Worm (Caenorhabditis elegans) whole organism, L1 larva: ENCODE results near the gene acr-17.

ENCODE experiments used
- C16A3.4 ChIP-seq: fragments of 150-350 bp; optimal IDR thresholded peaks from 2 replicates; lab custom pipeline; 2014; ENCODE audit warnings: missing biosample characterization, missing genetic modification characterization
- C34B4.2 ChIP-seq: sonication (generic microtip); optimal IDR thresholded peaks from 2 replicates; lab custom pipeline; 2017; ENCODE audit warnings: mild to moderate bottlenecking, missing genetic modification characterization, missing compliant biosample characterization
- F16B12.6 ChIP-seq: fragments of 150-350 bp; optimal IDR thresholded peaks from 2 replicates; lab custom pipeline; 2014; ENCODE audit warnings: missing biosample characterization, missing genetic modification characterization
- ama-1 ChIP-seq: fragments of 150-350 bp; optimal IDR thresholded peaks from 2 replicates; lab custom pipeline; 2014
- blmp-1 ChIP-seq: fragments of 150-350 bp; optimal IDR thresholded peaks from 2 replicates; lab custom pipeline; 2014; ENCODE audit warnings: missing biosample characterization, missing genetic modification characterization
- ceh-8 ChIP-seq: fragments of 200-800 bp; sonication (Bioruptor generic); optimal IDR thresholded peaks from 2 replicates; lab custom pipeline; 2018; ENCODE audit warnings: mild to moderate bottlenecking, missing genetic modification characterization, moderate library complexity, missing compliant biosample characterization
- ceh-82 ChIP-seq, 3 experiments: fragments of 150-350 bp in 1 of 3; sonication (generic microtip) in 2 of 3; optimal IDR thresholded peaks; 2 replicates each; lab custom pipeline; 2014 to 2017; ENCODE audit warnings: missing biosample characterization in 3 of 3, missing genetic modification characterization in 3 of 3
- ceh-90 ChIP-seq: sonication (generic microtip); optimal IDR thresholded peaks from 2 replicates; lab custom pipeline; 2016; ENCODE audit warnings: missing genetic modification characterization, missing compliant biosample characterization
- ces-1 ChIP-seq: fragments of 150-350 bp; optimal IDR thresholded peaks from 2 replicates; lab custom pipeline; 2014; ENCODE audit warnings: missing biosample characterization, missing genetic modification reagents, missing genetic modification characterization
- dsc-1 ChIP-seq: sonication (generic microtip); optimal IDR thresholded peaks from 2 replicates; lab custom pipeline; 2016; ENCODE audit warnings: mild to moderate bottlenecking, missing genetic modification characterization, missing compliant biosample characterization
- efl-1 ChIP-seq, 4 experiments: fragments of 150-350 bp; optimal IDR thresholded peaks in 3 of 4; peaks in 1 of 4; 1 replicate in 1 of 4; 2 replicates in 3 of 4; lab custom pipeline; 2014; ENCODE audit warnings: missing biosample characterization in 2 of 4, missing genetic modification characterization in 2 of 4, missing genetic modification reagents in 2 of 4
- egl-27 ChIP-seq, 2 experiments: fragments of 150-350 bp in 1 of 2; sonication (generic microtip); optimal IDR thresholded peaks; 3 replicates each; lab custom pipeline; 2017 to 2018; ENCODE audit warnings: missing biosample characterization in 2 of 2, missing genetic modification characterization in 2 of 2, missing genetic modification reagents in 2 of 2
- elt-2 ChIP-seq: sonication (generic microtip); optimal IDR thresholded peaks from 2 replicates; lab custom pipeline; 2016; ENCODE audit warnings: missing genetic modification characterization, mild to moderate bottlenecking, inconsistent platforms, missing compliant biosample characterization, missing genetic modification reagents
- fkh-10 ChIP-seq: sonication (generic microtip); optimal IDR thresholded peaks from 2 replicates; lab custom pipeline; 2017; ENCODE audit warnings: missing biosample characterization, missing genetic modification reagents, missing genetic modification characterization
- fkh-4 ChIP-seq: sonication (generic microtip); optimal IDR thresholded peaks from 2 replicates; lab custom pipeline; 2016; ENCODE audit warnings: missing compliant biosample characterization, missing genetic modification characterization, borderline replicate concordance
- fkh-8 ChIP-seq: sonication (generic microtip); optimal IDR thresholded peaks from 2 replicates; lab custom pipeline; 2016; ENCODE audit warnings: mild to moderate bottlenecking, missing genetic modification characterization, missing compliant biosample characterization
- grh-1 ChIP-seq: fragments of 200-800 bp; sonication (Bioruptor generic); IDR thresholded peaks from 2 replicates; pipeline ENCODE4 v1.3.6; 2022; ENCODE audit warnings: missing genetic modification reagents, missing genetic modification characterization, missing compliant biosample characterization
- hlh-17 ChIP-seq: fragments of 200-800 bp; sonication (Bioruptor generic); optimal IDR thresholded peaks from 2 replicates; lab custom pipeline; 2018; ENCODE audit warnings: missing genetic modification characterization, mild to moderate bottlenecking, missing compliant biosample characterization, moderate library complexity, borderline replicate concordance
- hlh-4 ChIP-seq: sonication (generic microtip); optimal IDR thresholded peaks from 2 replicates; lab custom pipeline; 2016; ENCODE audit warnings: mild to moderate bottlenecking, missing genetic modification characterization, missing compliant biosample characterization
- hpl-2 ChIP-seq: fragments of 150-350 bp; optimal IDR thresholded peaks from 2 replicates; lab custom pipeline; 2014; ENCODE audit warnings: missing biosample characterization, missing genetic modification reagents, missing genetic modification characterization
- irx-1 ChIP-seq: sonication (generic microtip); optimal IDR thresholded peaks from 2 replicates; lab custom pipeline; 2016; ENCODE audit warnings: missing genetic modification characterization, missing compliant biosample characterization
- lin-13 ChIP-seq: fragments of 150-350 bp; optimal IDR thresholded peaks from 2 replicates; lab custom pipeline; 2014; ENCODE audit warnings: missing biosample characterization, missing genetic modification reagents, missing genetic modification characterization
- lin-35 ChIP-seq, 2 experiments: fragments of 150-350 bp; optimal IDR thresholded peaks; 2 replicates each; lab custom pipeline; 2014; ENCODE audit warnings: missing biosample characterization in 2 of 2, missing genetic modification characterization in 2 of 2, missing genetic modification reagents in 2 of 2
- mdl-1 ChIP-seq, 2 experiments: fragments of 150-350 bp; optimal IDR thresholded peaks; 2 replicates each; lab custom pipeline; 2014 to 2017; ENCODE audit warnings: missing biosample characterization in 2 of 2, missing genetic modification characterization in 2 of 2, inconsistent platforms in 1 of 2
- mep-1 ChIP-seq: fragments of 150-350 bp; optimal IDR thresholded peaks from 2 replicates; lab custom pipeline; 2014; ENCODE audit warnings: missing biosample characterization, missing genetic modification characterization
- nhr-19 ChIP-seq: fragments of 200-800 bp; sonication (Bioruptor generic); conservative IDR thresholded peaks from 2 replicates; pipeline ENCODE4 v1.3.6; 2022; ENCODE audit warnings: missing genetic modification characterization, missing compliant biosample characterization
- nhr-237 ChIP-seq: fragments of 150-350 bp; optimal IDR thresholded peaks from 2 replicates; lab custom pipeline; 2014; ENCODE audit warnings: missing biosample characterization, missing genetic modification characterization
- nhr-76 ChIP-seq: sonication (generic microtip); optimal IDR thresholded peaks from 2 replicates; lab custom pipeline; 2017; ENCODE audit warnings: missing biosample characterization, missing genetic modification characterization
- nhr-84 ChIP-seq: sonication (generic microtip); optimal IDR thresholded peaks from 2 replicates; lab custom pipeline; 2017; ENCODE audit warnings: missing biosample characterization, missing genetic modification characterization
- nhr-90 ChIP-seq: sonication (generic microtip); optimal IDR thresholded peaks from 2 replicates; lab custom pipeline; 2016; ENCODE audit warnings: mild to moderate bottlenecking, missing genetic modification characterization, missing compliant biosample characterization; ENCODE audit not compliant: poor library complexity
- pag-3 ChIP-seq: sonication (generic microtip); optimal IDR thresholded peaks from 2 replicates; lab custom pipeline; 2017; ENCODE audit warnings: missing genetic modification characterization, mild to moderate bottlenecking, missing compliant biosample characterization, antibody characterized with exemption, borderline replicate concordance; ENCODE audit not compliant: insufficient read depth
- snpc-4 ChIP-seq: fragments of 150-350 bp; optimal IDR thresholded peaks from 2 replicates; lab custom pipeline; 2014; ENCODE audit warnings: missing biosample characterization, missing genetic modification characterization
- sox-4 ChIP-seq: sonication (generic microtip); optimal IDR thresholded peaks from 2 replicates; lab custom pipeline; 2016; ENCODE audit warnings: missing genetic modification characterization, missing compliant biosample characterization
- sptf-1 ChIP-seq: fragments of 150-350 bp; optimal IDR thresholded peaks from 2 replicates; lab custom pipeline; 2014; ENCODE audit warnings: missing biosample characterization, missing genetic modification characterization
- swsn-7 ChIP-seq: sonication (generic microtip); optimal IDR thresholded peaks from 2 replicates; lab custom pipeline; 2016; ENCODE audit warnings: missing genetic modification characterization, missing compliant biosample characterization
- tbx-2 ChIP-seq: sonication (generic microtip); optimal IDR thresholded peaks from 2 replicates; lab custom pipeline; 2016; ENCODE audit warnings: missing genetic modification characterization, missing compliant biosample characterization
- unc-130 ChIP-seq: fragments of 150-350 bp; optimal IDR thresholded peaks from 2 replicates; lab custom pipeline; 2017; ENCODE audit warnings: missing biosample characterization, missing genetic modification characterization, inconsistent platforms
- zip-4 ChIP-seq: fragments of 200-800 bp; sonication (Bioruptor generic); optimal IDR thresholded peaks from 2 replicates; lab custom pipeline; 2018; ENCODE audit warnings: mild to moderate bottlenecking, missing genetic modification characterization, moderate library complexity, missing compliant biosample characterization
- ztf-4 ChIP-seq: fragments of 150-350 bp; optimal IDR thresholded peaks from 2 replicates; lab custom pipeline; 2014; ENCODE audit warnings: missing biosample characterization, missing genetic modification characterization

Gene acr-17

ce11 chrV:2573108-2573507 is 35.3 kb upstream of the acr-17 start, which contains the start of gene srj-20:
Gene srj-20 (minus strand): TSS chrV:2573208.
- no peak for TF ChIP-seq F16B12.6 (tag; lab: Kevin White, UChicago)
- TF ChIP-seq unc-130 (tag; lab: Kevin White, UChicago), result no peak

- TF ChIP-seq fkh-10 (GFP tag; lab: Kevin White, UChicago) (no peak), ztf-4 (no peak), hpl-2 (GFP tag; lab: Kevin White, UChicago) (no peak), efl-1 (optimal IDR thresholded peaks at IDR 0.05; lab: Kevin White, UChicago) (no peak), efl-1 (GFP tag; optimal IDR thresholded peaks at IDR 0.05 in 1 of 2; lab: Kevin White, UChicago) (no peak), egl-27 (tag; optimal IDR thresholded peaks at IDR 0.05; lab: Kevin White, UChicago) (no peak), elt-2 (no peak), irx-1 (tag; lab: Kevin White, UChicago) (no peak), sox-4 (no peak), ceh-8 (GFP tag; lab: Kevin White, UChicago) (no peak), blmp-1 (tag; lab: Kevin White, UChicago) (no peak), nhr-19 (GFP tag; lab: Robert Waterston, UW) (no peak), lin-13 (GFP tag; lab: Kevin White, UChicago) (no peak), mdl-1 (tag; optimal IDR thresholded peaks at IDR 0.05; lab: Kevin White, UChicago) (no peak), swsn-7 (no peak), nhr-76 (tag; lab: Kevin White, UChicago) (no peak), C16A3.4 (tag; lab: Kevin White, UChicago) (no peak), lin-35 (GFP tag; optimal IDR thresholded peaks at IDR 0.05; lab: Kevin White, UChicago) (no peak), ceh-82 (tag; optimal IDR thresholded peaks at IDR 0.05; lab: Kevin White, UChicago) (no peak)
- TF ChIP-seq, all 84 proteins: peak for 0
These were observed 34.6 kb upstream of the acr-17 start, which contains the start of gene nhr-290 for ce11 chrV:2573881-2574280. Gene nhr-290 (plus strand): TSS chrV:2574181.

ce11 chrV:2575716-2576115 is 32.7 kb upstream of the acr-17 start:
- TF ChIP-seq C34B4.2 (tag; lab: Kevin White, UChicago), result no peak
- TF ChIP-seq ces-1 (GFP tag; lab: Kevin White, UChicago), result no peak
- no peak for TF ChIP-seq ceh-90 (tag; lab: Kevin White, UChicago)
- TF ChIP-seq mdl-1 (tag; optimal IDR thresholded peaks at IDR 0.05; lab: Kevin White, UChicago), result no peak
- TF ChIP-seq nhr-237 (tag; lab: Kevin White, UChicago), result no peak
- no peak for TF ChIP-seq zip-4 (GFP tag; lab: Kevin White, UChicago)
- no peak for TF ChIP-seq nhr-19 (GFP tag; lab: Robert Waterston, UW)
- TF ChIP-seq pag-3, result no peak
- no peak for TF ChIP-seq fkh-4 (tag; lab: Kevin White, UChicago)
- no peak for TF ChIP-seq fkh-8 (tag; lab: Kevin White, UChicago)
- no peak for TF ChIP-seq fkh-10 (GFP tag; lab: Kevin White, UChicago)
- TF ChIP-seq elt-2, result no peak
- TF ChIP-seq snpc-4, result no peak
- no peak for TF ChIP-seq F16B12.6 (tag; lab: Kevin White, UChicago)
- TF ChIP-seq ama-1 (lab: Kevin White, UChicago), result no peak

ce11 chrV:2577603-2578002 is 30.8 kb upstream of the acr-17 start, which contains the start of gene srt-4:
Gene srt-4 (plus strand): TSS chrV:2577903.
- TF ChIP-seq sptf-1 (no peak), grh-1 (GFP tag; lab: Robert Waterston, UW) (no peak), nhr-84 (tag; lab: Kevin White, UChicago) (no peak), sox-4 (no peak), lin-35 (GFP tag; optimal IDR thresholded peaks at IDR 0.05; lab: Kevin White, UChicago) (no peak), nhr-90 (no peak), hlh-17 (no peak), hlh-4 (tag; lab: Kevin White, UChicago) (no peak), dsc-1 (tag; lab: Kevin White, UChicago) (no peak), mep-1 (no peak), tbx-2 (tag; lab: Kevin White, UChicago) (no peak)
